Worm (Caenorhabditis elegans) whole organism, L4/young adult: ENCODE data around the gene R160.4.

ENCODE experiments used
- W03F9.2 ChIP-seq: fragments of 150-350 bp; optimal IDR thresholded peaks from 2 replicates; lab custom pipeline; 2014; ENCODE audit warnings: missing biosample characterization, missing genetic modification characterization
- dao-5 ChIP-seq: sonication (generic microtip); optimal IDR thresholded peaks from 2 replicates; lab custom pipeline; 2016; ENCODE audit warnings: missing genotype, missing genetic modification characterization, moderate library complexity, missing compliant biosample characterization
- him-1 ChIP-seq: sonication (generic microtip); optimal IDR thresholded peaks from 2 replicates; lab custom pipeline; 2016; ENCODE audit warnings: missing genotype, missing genetic modification reagents, missing genetic modification characterization, missing compliant biosample characterization

ce11 chrX:4395073-4395850 lies 26.6 kb upstream of the R160.4 start:
- no peak for TF ChIP-seq dao-5
- peak; percentile 46 for TF ChIP-seq W03F9.2 (tag; lab: Kevin White, UChicago)
- TF ChIP-seq him-1 (tag; lab: Kevin White, UChicago): peak; percentile 73
